Fruit fly (Drosophila melanogaster) whole organism: ENCODE data around the gene BORCS5.

Source experiments
- CG8478 ChIP-seq: fragments of >200 bp; optimal IDR thresholded peaks from 2 replicates; lab custom pipeline; 2018; ENCODE audit warnings: inconsistent platforms
- Dll ChIP-seq: fragments of >200 bp; optimal IDR thresholded peaks from 2 replicates; lab custom pipeline; 2017
- EcR ChIP-seq, 2 experiments: fragments of >200 bp; optimal IDR thresholded peaks; 2 replicates each; lab custom pipeline; 2017; ENCODE audit warnings: missing biosample characterization in 2 of 2, missing genetic modification characterization in 2 of 2, missing genetic modification reagents in 2 of 2
- pan ChIP-seq: fragments of >200 bp; optimal IDR thresholded peaks from 2 replicates; lab custom pipeline; 2017
- psq ChIP-seq: fragments of >200 bp; optimal IDR thresholded peaks from 2 replicates; lab custom pipeline; 2017
- usp ChIP-seq: fragments of >200 bp; optimal IDR thresholded peaks from 2 replicates; lab custom pipeline; 2017; ENCODE audit warnings: missing biosample characterization, missing genetic modification characterization, mixed read lengths

The BORCS5 gene

DNA sequence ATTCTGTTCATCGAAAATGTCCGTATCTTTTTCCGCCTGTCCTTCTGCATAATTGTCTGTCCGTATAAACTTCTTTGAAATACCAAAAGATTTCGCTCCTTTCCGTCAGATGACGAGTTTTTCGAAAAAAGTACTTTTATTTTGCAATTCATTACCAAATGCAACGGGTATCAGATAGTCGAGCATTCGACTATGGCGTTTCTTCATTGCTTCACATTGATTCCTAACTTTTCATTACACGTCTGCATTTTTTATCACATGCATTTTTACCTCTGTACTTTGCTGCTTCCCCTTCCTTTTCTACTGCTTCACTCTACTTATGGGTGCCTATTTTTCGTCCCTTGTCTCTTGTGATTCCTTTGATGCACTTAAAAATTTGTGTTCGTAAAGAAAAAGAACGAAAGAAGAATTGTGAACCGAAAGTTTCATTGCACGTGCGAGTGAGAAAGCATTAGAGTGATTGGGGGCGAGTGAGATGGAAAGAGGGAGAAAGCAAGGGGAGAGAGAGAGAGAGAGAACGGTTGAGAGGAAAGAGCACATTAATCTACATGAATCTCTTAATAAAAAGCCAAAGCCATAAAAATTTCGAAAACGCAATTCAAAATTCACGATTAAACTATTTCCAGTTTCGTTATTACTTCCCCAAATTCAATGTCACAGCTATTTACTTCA lies 44.1 kb downstream of the BORCS5 start:
- TF ChIP-seq Dll (lab: Kevin White, UChicago) = no peak
- TF ChIP-seq EcR (GFP tag; optimal IDR thresholded peaks at IDR 0.05; lab: Kevin White, UChicago) = no peak
- TF ChIP-seq usp (GFP tag; lab: Kevin White, UChicago) = no peak
- no peak for TF ChIP-seq psq (lab: Kevin White, UChicago)
- no peak for TF ChIP-seq pan (lab: Kevin White, UChicago)
- no peak for TF ChIP-seq CG8478 (lab: Kevin White, UChicago)

DNA sequence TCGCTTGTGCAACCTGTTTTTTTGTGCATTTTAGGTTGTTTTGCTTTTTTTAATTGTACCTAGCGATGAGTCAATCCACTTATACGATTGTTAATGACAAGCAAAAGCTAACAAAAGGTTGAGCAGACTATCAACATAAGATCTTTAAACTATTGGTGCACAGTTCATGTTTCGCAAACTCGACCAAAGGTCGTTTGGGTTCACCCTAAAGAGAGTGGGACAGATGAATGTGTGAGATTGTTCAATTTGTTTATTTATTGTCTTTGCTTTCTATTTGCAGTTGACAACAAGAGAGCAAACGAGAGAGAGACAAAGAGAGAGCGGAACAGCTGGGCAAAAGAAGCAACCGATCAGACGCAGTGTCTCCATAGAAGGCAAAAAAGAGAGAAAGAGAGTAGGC lies 49.6 kb downstream of the BORCS5 start:
- TF ChIP-seq Dll (lab: Kevin White, UChicago) (no peak), pan (lab: Kevin White, UChicago) (no peak), EcR (GFP tag; optimal IDR thresholded peaks at IDR 0.05; lab: Kevin White, UChicago) (no peak), psq (lab: Kevin White, UChicago) (no peak), usp (GFP tag; lab: Kevin White, UChicago) (no peak), CG8478 (lab: Kevin White, UChicago) (no peak)

DNA sequence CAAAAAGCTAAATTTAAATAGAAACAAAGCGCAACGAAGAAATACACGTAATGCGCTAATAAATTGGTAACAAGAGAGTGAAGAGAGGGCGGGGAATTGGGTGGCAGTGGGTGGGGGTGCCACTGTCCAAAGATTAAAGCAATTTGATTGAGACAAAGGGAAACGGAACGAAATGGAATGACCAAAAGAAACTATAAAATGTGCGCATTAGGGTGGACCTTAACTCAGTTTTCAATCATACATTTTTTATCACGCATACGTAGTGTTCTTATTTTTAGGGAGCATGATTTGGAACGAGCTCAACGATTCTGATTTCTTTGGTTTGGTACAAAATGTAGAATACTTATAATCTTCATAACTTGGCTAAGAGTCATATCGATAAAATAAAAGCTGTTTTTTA lies 50.6 kb downstream of the BORCS5 start:
- TF ChIP-seq Dll (lab: Kevin White, UChicago) (no peak), EcR (GFP tag; optimal IDR thresholded peaks at IDR 0.05; lab: Kevin White, UChicago) (no peak), pan (lab: Kevin White, UChicago) (no peak), psq (lab: Kevin White, UChicago) (no peak), usp (GFP tag; lab: Kevin White, UChicago) (no peak), CG8478 (lab: Kevin White, UChicago) (no peak)
